Worm (Caenorhabditis elegans): ENCODE data around the gene Y39E4B.13.

Gene Y39E4B.13

ce11 chrIII:13062989-13063388 lies 27.9 kb upstream of the Y39E4B.13 start:
- TF ChIP-seq ZK546.5 (tag; optimal IDR thresholded peaks at IDR 0.05), result no peak
- TF ChIP-seq tbx-2 (tag; optimal IDR thresholded peaks at IDR 0.05), result no peak
- TF ChIP-seq daf-12 (tag; optimal IDR thresholded peaks at IDR 0.05), result no peak
- TF ChIP-seq fkh-2 (tag; optimal IDR thresholded peaks at IDR 0.05), result no peak
- no peak for TF ChIP-seq ama-1 (optimal IDR thresholded peaks at IDR 0.05)
- TF ChIP-seq unc-39 (tag; optimal IDR thresholded peaks at IDR 0.05), result no peak
- no peak for TF ChIP-seq mdl-1 (tag; optimal IDR thresholded peaks at IDR 0.05)
- TF ChIP-seq fos-1 (tag; optimal IDR thresholded peaks at IDR 0.05), result no peak
- TF ChIP-seq nfya-1 (tag; optimal IDR thresholded peaks at IDR 0.05; ENCODE audit: insufficient read depth), result no peak
- no peak for TF ChIP-seq mml-1 (tag; optimal IDR thresholded peaks at IDR 0.05)
- TF ChIP-seq lin-15B (tag; optimal IDR thresholded peaks at IDR 0.05), result no peak
- no peak for TF ChIP-seq pha-4 (tag; optimal IDR thresholded peaks at IDR 0.05)
- no peak for TF ChIP-seq hmg-11 (tag; optimal IDR thresholded peaks at IDR 0.05)
- no peak for TF ChIP-seq jun-1 (tag; optimal IDR thresholded peaks at IDR 0.05)
- no peak for TF ChIP-seq nhr-12 (tag; optimal IDR thresholded peaks at IDR 0.05)

DNA sequence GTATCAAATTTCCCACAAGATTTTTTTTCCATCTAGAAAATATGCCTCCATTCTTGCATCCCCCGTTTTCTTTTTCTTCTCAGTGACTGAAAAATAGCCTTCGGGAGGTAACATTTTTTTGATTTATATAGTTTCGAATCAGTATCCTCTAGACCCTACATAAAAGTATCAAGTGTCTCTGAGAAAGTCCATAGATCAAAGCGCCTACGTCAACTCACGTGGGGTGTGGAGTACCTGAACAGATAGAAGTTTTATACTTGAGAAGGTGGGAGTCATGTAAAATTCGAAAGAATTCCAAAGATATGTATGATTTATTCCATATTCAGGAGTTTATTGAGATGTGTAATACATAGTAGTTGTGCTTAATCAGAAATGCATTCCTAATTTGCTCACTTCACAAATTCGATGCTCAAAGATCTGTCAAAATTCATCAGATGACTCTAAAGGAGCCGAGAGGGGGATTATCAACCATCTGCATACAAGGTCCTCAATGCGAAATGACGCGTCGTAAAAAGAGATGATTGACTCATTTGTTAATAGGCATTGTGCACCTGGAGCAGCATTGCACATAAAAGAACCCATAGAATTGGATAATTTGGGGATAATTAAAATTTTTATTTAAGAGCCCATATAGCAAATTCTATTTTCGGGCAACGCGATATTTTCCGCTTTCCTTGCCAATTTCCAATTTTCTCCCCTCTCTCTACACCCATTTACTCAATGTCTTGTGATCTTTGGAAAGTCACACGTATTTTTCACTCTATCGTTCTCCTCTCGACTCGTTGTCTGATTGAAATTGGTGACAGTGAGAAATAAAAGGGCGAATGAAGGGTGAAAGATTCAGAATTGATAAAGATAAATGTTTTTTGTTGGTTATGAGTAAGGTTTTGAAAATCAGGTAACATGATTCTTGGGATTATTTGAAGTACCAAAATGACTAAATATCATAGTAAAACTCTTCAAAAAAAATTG lies 26.4 kb upstream of the Y39E4B.13 start:
- TF ChIP-seq nfya-1 (tag; optimal IDR thresholded peaks at IDR 0.05; ENCODE audit: insufficient read depth) (peak; percentile 2), egl-5 (tag; optimal IDR thresholded peaks at IDR 0.05) (no peak), nhr-76 (tag; optimal IDR thresholded peaks at IDR 0.05) (no peak), skn-1 (tag; optimal IDR thresholded peaks at IDR 0.05) (no peak)

DNA sequence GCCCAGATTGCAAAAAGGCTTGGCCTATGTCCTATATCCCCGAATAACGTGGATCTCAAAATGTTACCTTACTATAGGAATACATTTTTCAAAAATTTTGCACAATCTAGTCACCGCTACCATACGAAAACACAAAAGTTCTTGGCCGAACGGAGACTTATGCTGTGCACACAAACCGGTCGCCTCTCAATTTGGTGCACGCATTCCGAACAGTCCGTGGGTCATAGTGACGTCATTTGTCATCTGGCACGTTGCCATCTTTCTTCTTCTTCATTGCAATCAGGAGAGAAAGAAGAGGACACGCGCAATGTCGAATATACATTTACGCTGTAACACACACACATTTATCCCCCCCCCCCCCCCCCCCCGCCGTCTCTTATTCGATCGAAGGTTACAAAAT lies 25.2 kb upstream of the Y39E4B.13 start:
- TF ChIP-seq ceh-28 (tag; optimal IDR thresholded peaks at IDR 0.05) (no peak), snpc-4 (tag; optimal IDR thresholded peaks at IDR 0.05) (no peak), ceh-16 (tag; optimal IDR thresholded peaks at IDR 0.05) (no peak), elt-3 (tag; optimal IDR thresholded peaks at IDR 0.05) (no peak), nhr-25 (tag; optimal IDR thresholded peaks at IDR 0.05) (peak; percentile 17), aly-2 (tag; optimal IDR thresholded peaks at IDR 0.05) (no peak), lin-15B (tag; optimal IDR thresholded peaks at IDR 0.05) (no peak), lsy-12 (tag; optimal IDR thresholded peaks at IDR 0.05) (peak; percentile 39)

ce11 chrIII:13066828-13067227 lies 24.1 kb upstream of the Y39E4B.13 start:
- TF ChIP-seq egl-5 (tag; optimal IDR thresholded peaks at IDR 0.05), result peak; percentile 22
- TF ChIP-seq ceh-16 (tag; optimal IDR thresholded peaks at IDR 0.05), result no peak
- no peak for TF ChIP-seq ceh-82 (tag; optimal IDR thresholded peaks at IDR 0.05)
- TF ChIP-seq nhr-23 (tag; optimal IDR thresholded peaks at IDR 0.05), result no peak

- TF ChIP-seq unc-39 (tag; optimal IDR thresholded peaks at IDR 0.05) (no peak), nfya-1 (tag; optimal IDR thresholded peaks at IDR 0.05; ENCODE audit: insufficient read depth) (peak; percentile 94), nhr-76 (tag; optimal IDR thresholded peaks at IDR 0.05) (no peak), fos-1 (tag; optimal IDR thresholded peaks at IDR 0.05) (no peak), egl-5 (tag; optimal IDR thresholded peaks at IDR 0.05) (peak; percentile 84), daf-12 (tag; optimal IDR thresholded peaks at IDR 0.05) (no peak), tbx-2 (tag; optimal IDR thresholded peaks at IDR 0.05) (peak; percentile 60), ztf-11 (tag; optimal IDR thresholded peaks at IDR 0.05) (no peak), ztf-4 (tag; optimal IDR thresholded peaks at IDR 0.05) (no peak), nhr-67 (tag; optimal IDR thresholded peaks at IDR 0.05) (no peak), zag-1 (tag; optimal IDR thresholded peaks at IDR 0.05) (no peak), egl-27 (tag; optimal IDR thresholded peaks at IDR 0.05) (peak; percentile 70), ceh-16 (tag; optimal IDR thresholded peaks at IDR 0.05) (no peak), R02D3.7 (tag; optimal IDR thresholded peaks at IDR 0.05) (peak; percentile 22), lin-15B (tag; optimal IDR thresholded peaks at IDR 0.05) (peak; percentile 55), elt-2 (tag; optimal IDR thresholded peaks at IDR 0.05) (peak; percentile 73), nhr-12 (tag; optimal IDR thresholded peaks at IDR 0.05) (no peak), hmg-11 (tag; optimal IDR thresholded peaks at IDR 0.05) (peak; percentile 98), ama-1 (optimal IDR thresholded peaks at IDR 0.05) (peak; percentile 45), mdl-1 (tag; optimal IDR thresholded peaks at IDR 0.05) (peak; percentile 83), nhr-43 (tag; optimal IDR thresholded peaks at IDR 0.05; ENCODE audit: poor library complexity, severe bottlenecking) (peak; percentile 48), nhr-25 (tag; optimal IDR thresholded peaks at IDR 0.05) (peak; percentile 79), snpc-4 (tag; optimal IDR thresholded peaks at IDR 0.05) (peak; percentile 81), ceh-9 (tag; optimal IDR thresholded peaks at IDR 0.05) (no peak), nhr-237 (tag; optimal IDR thresholded peaks at IDR 0.05) (no peak), pqm-1 (tag; optimal IDR thresholded peaks at IDR 0.05) (peak; percentile 78), fkh-10 (GFP tag; optimal IDR thresholded peaks at IDR 0.05) (peak; percentile 82), pha-4 (tag; optimal IDR thresholded peaks at IDR 0.05) (peak; percentile 94), nhr-28 (tag; optimal IDR thresholded peaks at IDR 0.05) (no peak)
Observed at ce11 chrIII:13067884-13068767, 22.8 kb upstream of the Y39E4B.13 start.

Measured in whole organism, L3 larva.